Fruit fly (Drosophila melanogaster) whole organism, embryonic: ENCODE data around the gene Pex3.

Experiments
- Atf3 ChIP-seq: fragments of 200-800 bp; sonication (Bioruptor generic); optimal IDR thresholded peaks from 3 replicates; lab custom pipeline; 2016; ENCODE audit warnings: missing biosample characterization, missing genetic modification characterization
- BEAF-32 ChIP-seq: fragments of 200-800 bp; sonication (Bioruptor generic); optimal IDR thresholded peaks from 3 replicates; lab custom pipeline; 2017; ENCODE audit warnings: missing biosample characterization, missing genetic modification characterization, mild to moderate bottlenecking, moderate library complexity, missing genetic modification reagents
- Bgb ChIP-seq: fragments of 200-800 bp; sonication (Bioruptor generic); IDR thresholded peaks from 2 replicates; pipeline ENCODE4 v1.3.6; 2022; ENCODE audit warnings: missing biosample characterization, missing genetic modification characterization; ENCODE audit not compliant: partially characterized antibody
- CG11085 ChIP-seq: fragments of 200-800 bp; sonication (Bioruptor generic); IDR thresholded peaks from 2 replicates; pipeline ENCODE4 v1.3.6; 2022; ENCODE audit warnings: missing biosample characterization, missing genetic modification characterization
- CG11560 ChIP-seq: fragments of 200-800 bp; sonication (Bioruptor generic); IDR thresholded peaks from 3 replicates; pipeline ENCODE4 v1.3.6; 2022; ENCODE audit warnings: missing biosample characterization, missing genetic modification characterization
- CG12744 ChIP-seq: fragments of 200-800 bp; sonication (Bioruptor generic); optimal IDR thresholded peaks from 2 replicates; lab custom pipeline; 2016; ENCODE audit warnings: missing biosample characterization, missing genetic modification characterization
- CG13624 ChIP-seq: fragments of 200-800 bp; sonication (Bioruptor generic); optimal IDR thresholded peaks from 2 replicates; lab custom pipeline; 2016; ENCODE audit warnings: missing biosample characterization, missing genetic modification characterization
- CG13775 ChIP-seq: fragments of 200-800 bp; sonication (Bioruptor generic); optimal IDR thresholded peaks from 3 replicates; lab custom pipeline; 2017; ENCODE audit warnings: missing biosample characterization, mild to moderate bottlenecking, missing genetic modification characterization
- CG14050 ChIP-seq: fragments of 200-800 bp; sonication (Bioruptor generic); IDR thresholded peaks from 3 replicates; pipeline ENCODE4 v1.3.6; 2022; ENCODE audit warnings: missing biosample characterization, missing genetic modification characterization
- CG15479 ChIP-seq: fragments of 200-800 bp; sonication (Bioruptor generic); optimal IDR thresholded peaks from 3 replicates; lab custom pipeline; 2019; ENCODE audit warnings: missing biosample characterization, mild to moderate bottlenecking, missing genetic modification characterization, moderate library complexity
- CG15696 ChIP-seq: fragments of 200-800 bp; sonication (Bioruptor generic); optimal IDR thresholded peaks from 2 replicates; lab custom pipeline; 2019; ENCODE audit warnings: missing biosample characterization, mild to moderate bottlenecking, missing genetic modification characterization, moderate library complexity
- CG17802 ChIP-seq: fragments of 200-800 bp; sonication (Bioruptor generic); optimal IDR thresholded peaks from 2 replicates; lab custom pipeline; 2018; ENCODE audit warnings: missing biosample characterization, mild to moderate bottlenecking, missing genetic modification characterization, moderate library complexity
- CG2889 ChIP-seq: fragments of 200-800 bp; sonication (Bioruptor generic); IDR thresholded peaks from 3 replicates; pipeline ENCODE4 v1.3.6; 2022; ENCODE audit warnings: missing biosample characterization, missing genetic modification characterization
- CG30020 ChIP-seq: fragments of 200-800 bp; optimal IDR thresholded peaks from 2 replicates; lab custom pipeline; 2019; ENCODE audit warnings: missing biosample characterization, mild to moderate bottlenecking, missing genetic modification characterization, moderate library complexity
- CG32532 ChIP-seq: fragments of 200-800 bp; sonication (Bioruptor generic); IDR thresholded peaks from 2 replicates; pipeline ENCODE4 v1.3.6; 2022; ENCODE audit warnings: missing biosample characterization, missing genetic modification characterization
- CG3726 ChIP-seq: fragments of 200-800 bp; sonication (Bioruptor generic); IDR thresholded peaks from 3 replicates; pipeline ENCODE4, ENCODE4 v1.3.6; 2022; ENCODE audit warnings: missing biosample characterization, missing genetic modification characterization
- CG4282 ChIP-seq: fragments of 200-800 bp; sonication (Bioruptor generic); optimal IDR thresholded peaks from 2 replicates; lab custom pipeline; 2016; ENCODE audit warnings: missing biosample characterization, missing genetic modification characterization
- CG4617 ChIP-seq: fragments of 200-800 bp; sonication (Bioruptor generic); optimal IDR thresholded peaks from 3 replicates; lab custom pipeline; 2016; ENCODE audit warnings: missing biosample characterization, missing genetic modification characterization, borderline replicate concordance
- CG9727 ChIP-seq: fragments of 200-800 bp; sonication (Bioruptor generic); optimal IDR thresholded peaks from 3 replicates; lab custom pipeline; 2017; ENCODE audit warnings: missing biosample characterization, mild to moderate bottlenecking, missing genetic modification characterization
- CG9932 ChIP-seq: fragments of 200-800 bp; sonication (Bioruptor generic); IDR thresholded peaks from 2 replicates; pipeline ENCODE4 v1.3.6; 2022; ENCODE audit warnings: missing biosample characterization, missing genetic modification characterization
- Deaf1 ChIP-seq: fragments of 200-800 bp; optimal IDR thresholded peaks from 3 replicates; lab custom pipeline; 2019; ENCODE audit warnings: missing biosample characterization, mild to moderate bottlenecking, missing genetic modification characterization, moderate library complexity
- ERR ChIP-seq: fragments of 200-800 bp; sonication (Bioruptor generic); optimal IDR thresholded peaks from 2 replicates; lab custom pipeline; 2016; ENCODE audit warnings: missing biosample characterization, missing genetic modification characterization
- Ets65A ChIP-seq: fragments of 200-800 bp; sonication (Bioruptor generic); peaks from one replicate; lab custom pipeline; 2016; ENCODE audit warnings: missing biosample characterization, missing genetic modification characterization
- HHEX ChIP-seq: fragments of 200-800 bp; sonication (Bioruptor generic); optimal IDR thresholded peaks from 3 replicates; lab custom pipeline; 2017; ENCODE audit warnings: missing biosample characterization, mild to moderate bottlenecking, missing genetic modification characterization, missing genetic modification reagents
- HmgD ChIP-seq: fragments of 200-800 bp; sonication (Bioruptor generic); optimal IDR thresholded peaks from 3 replicates; lab custom pipeline; 2016; ENCODE audit warnings: missing biosample characterization, missing genetic modification characterization
- Med ChIP-seq: fragments of 200-800 bp; sonication (Bioruptor generic); peaks from one replicate; lab custom pipeline; 2016; ENCODE audit warnings: missing biosample characterization, missing genetic modification characterization, mild to moderate bottlenecking, inconsistent platforms, moderate library complexity
- NC2α ChIP-seq: fragments of 200-800 bp; sonication (Bioruptor generic); optimal IDR thresholded peaks from 2 replicates; lab custom pipeline; 2016; ENCODE audit warnings: missing biosample characterization, missing genetic modification characterization
- NfI ChIP-seq: fragments of 200-800 bp; sonication (Bioruptor generic); optimal IDR thresholded peaks from 3 replicates; lab custom pipeline; 2018; ENCODE audit warnings: missing biosample characterization, mild to moderate bottlenecking, missing genetic modification characterization, moderate library complexity
- Oaz ChIP-seq: fragments of 200-800 bp; sonication (Bioruptor generic); IDR thresholded peaks from 2 replicates; pipeline ENCODE4 v1.3.6; 2022; ENCODE audit warnings: missing biosample characterization, missing genetic modification characterization
- Usf ChIP-seq: fragments of 200-800 bp; sonication (Bioruptor generic); optimal IDR thresholded peaks from 2 replicates; lab custom pipeline; 2017; ENCODE audit warnings: missing genotype, missing biosample characterization, missing genetic modification characterization
- aop ChIP-seq: fragments of 200-800 bp; sonication (Bioruptor generic); IDR thresholded peaks from 2 replicates; pipeline ENCODE4 v1.3.6; 2022; ENCODE audit warnings: missing biosample characterization, missing genetic modification characterization
- cad ChIP-seq: fragments of >200 bp; optimal IDR thresholded peaks from 2 replicates; lab custom pipeline; 2017; ENCODE audit warnings: missing biosample characterization, missing genetic modification characterization
- cg ChIP-seq: fragments of 200-800 bp; sonication (Bioruptor generic); optimal IDR thresholded peaks from 3 replicates; lab custom pipeline; 2019; ENCODE audit warnings: missing biosample characterization, mild to moderate bottlenecking, missing genetic modification characterization, moderate library complexity
- chif ChIP-seq, 2 experiments: fragments of 200-800 bp; sonication (Bioruptor generic); optimal IDR thresholded peaks; 3 replicates each; lab custom pipeline; 2016; ENCODE audit warnings: missing biosample characterization in 2 of 2, missing genetic modification characterization in 2 of 2
- crc ChIP-seq: fragments of 200-800 bp; sonication (Bioruptor generic); optimal IDR thresholded peaks from 2 replicates; lab custom pipeline; 2016; ENCODE audit warnings: missing biosample characterization, missing genetic modification characterization
- dati ChIP-seq: fragments of 200-800 bp; sonication (Bioruptor generic); IDR thresholded peaks from 2 replicates; pipeline ENCODE4 v1.3.6; 2022; ENCODE audit warnings: missing biosample characterization, missing genetic modification characterization
- fd64A ChIP-seq: fragments of 200-800 bp; sonication (Bioruptor generic); optimal IDR thresholded peaks from 3 replicates; lab custom pipeline; 2018; ENCODE audit warnings: missing biosample characterization, mild to moderate bottlenecking, missing genetic modification characterization
- ham ChIP-seq: fragments of 200-800 bp; sonication (Bioruptor generic); IDR thresholded peaks from 2 replicates; pipeline ENCODE4 v1.3.6; 2022; ENCODE audit warnings: missing biosample characterization, missing genetic modification characterization
- lov ChIP-seq, 2 experiments: fragments of 200-800 bp in 1 of 2; fragments of >200 bp in 1 of 2; sonication (Bioruptor generic) in 1 of 2; IDR thresholded peaks in 1 of 2; optimal IDR thresholded peaks in 1 of 2; 2 replicates in 1 of 2; 3 replicates in 1 of 2; pipeline versions ENCODE4 v1.3.6 to Lab custom; 2017 to 2022; ENCODE audit warnings: missing biosample characterization in 1 of 2, missing genetic modification characterization in 1 of 2
- pb ChIP-seq: fragments of 200-800 bp; sonication (Bioruptor generic); optimal IDR thresholded peaks from 3 replicates; lab custom pipeline; 2016; ENCODE audit warnings: missing biosample characterization, missing genetic modification characterization
- row ChIP-seq: fragments of 200-800 bp; sonication (Bioruptor generic); IDR thresholded peaks from 3 replicates; pipeline ENCODE4 v1.3.6; 2022; ENCODE audit warnings: missing biosample characterization, missing genetic modification characterization
- sens ChIP-seq: fragments of 200-800 bp; sonication (Bioruptor generic); peaks from one replicate; lab custom pipeline; 2016; ENCODE audit warnings: missing biosample characterization, missing genetic modification characterization
- sim ChIP-seq: fragments of 200-800 bp; sonication (Bioruptor generic); IDR thresholded peaks from 2 replicates; pipeline ENCODE4 v1.3.6; 2022; ENCODE audit warnings: missing biosample characterization, missing genetic modification characterization
- slou ChIP-seq: fragments of 200-800 bp; sonication (Bioruptor generic); optimal IDR thresholded peaks from 3 replicates; lab custom pipeline; 2016; ENCODE audit warnings: missing biosample characterization, missing genetic modification characterization

Gene Pex3

DNA sequence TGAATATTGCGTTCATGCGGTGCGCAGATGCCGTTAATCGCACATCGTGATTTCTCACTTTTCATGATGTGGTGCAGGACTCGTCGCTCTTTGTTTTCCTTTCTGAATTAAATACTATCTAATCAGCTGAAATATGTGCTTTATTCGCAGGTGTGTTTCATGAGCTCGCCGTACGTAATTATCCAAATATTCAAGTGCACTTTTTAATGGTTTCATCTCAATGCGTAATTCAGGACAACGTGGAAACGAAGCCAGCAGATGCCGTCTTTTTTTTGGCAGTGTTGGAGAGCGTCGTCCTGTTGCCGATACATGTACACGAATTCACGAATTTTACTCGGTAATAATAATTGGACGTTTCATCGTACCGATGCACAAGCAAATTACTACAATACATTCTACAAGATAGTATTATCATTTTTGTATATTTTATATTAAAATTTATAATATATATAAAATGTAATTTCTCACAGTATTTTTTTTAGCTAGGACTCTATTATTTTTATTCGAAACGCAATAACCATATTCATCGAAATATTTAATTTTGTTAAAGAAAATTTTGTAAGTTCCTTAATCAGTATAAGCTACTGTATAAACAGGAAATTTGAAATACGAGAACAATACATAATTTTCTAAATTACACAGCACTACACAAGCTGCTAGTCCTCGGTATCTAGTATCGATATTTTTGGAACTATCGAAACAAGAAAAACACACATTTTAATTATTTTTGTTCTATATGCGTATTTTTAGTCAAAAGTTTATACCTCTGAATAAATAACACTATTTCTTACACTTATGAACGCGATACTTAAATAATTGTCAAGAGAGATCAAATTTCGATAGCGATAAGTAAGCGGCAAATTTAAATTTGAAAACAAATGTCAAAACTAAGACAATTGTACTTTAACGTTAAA, 7.2 kb upstream of the Pex3 start, which contains the start of gene CG12316 (continued):
- TF ChIP-seq CG15479 (GFP tag; lab: Kevin White, UChicago) (peak; percentile 30), CG9727 (peak; percentile 96), dati (GFP tag; lab: Robert Waterston, UW) (peak; percentile 55), BEAF-32 (GFP tag; lab: Kevin White, UChicago) (peak; percentile 78), CG4282 (GFP tag; lab: Kevin White, UChicago) (peak; percentile 72), CG17802 (tag; lab: Kevin White, UChicago) (peak; percentile 77), ERR (GFP tag; lab: Kevin White, UChicago) (peak; percentile 87)

dm6 chr3L:15137790-15138189, 6.4 kb upstream of the Pex3 start:
- TF ChIP-seq Med (GFP tag; lab: Kevin White, UChicago) (peak; percentile 27), Ets65A (GFP tag; lab: Kevin White, UChicago) (no peak), sens (GFP tag; lab: Kevin White, UChicago) (peak; percentile 65)

DNA sequence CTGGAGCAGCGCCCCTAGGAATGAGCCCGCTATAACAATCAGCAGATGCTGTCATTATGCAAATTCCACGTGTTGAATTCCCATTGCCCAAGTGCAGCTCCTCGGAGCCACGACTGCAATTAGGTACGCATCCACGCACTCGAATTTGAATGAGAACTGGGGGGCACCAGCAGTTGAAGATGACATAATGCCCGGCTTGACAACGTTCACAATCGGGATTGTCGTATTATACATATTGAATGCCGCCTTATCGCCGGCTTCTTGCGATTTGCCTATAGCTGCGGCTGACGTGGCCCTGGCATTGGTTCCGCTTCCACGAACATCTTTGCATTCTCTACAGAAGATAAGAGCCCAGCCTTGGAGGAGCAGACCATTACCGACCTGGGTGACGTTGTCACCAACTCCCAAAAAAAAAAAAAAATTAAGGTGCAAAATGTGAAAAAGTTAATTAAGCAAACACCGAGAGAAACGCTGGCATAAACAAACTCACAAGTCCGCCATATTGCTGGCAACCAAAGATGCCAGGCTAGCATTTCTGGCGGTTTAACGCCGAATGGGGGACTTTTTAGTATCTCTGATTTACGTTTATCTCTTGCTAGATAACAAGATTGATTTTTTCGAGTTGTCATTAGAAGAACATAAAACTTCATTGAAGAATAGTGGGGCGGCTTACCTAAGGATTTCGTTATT, 3.7 kb upstream of the Pex3 start:
- TF ChIP-seq CG2889 (GFP tag; lab: Robert Waterston, UW) (no peak), NC2α (no peak), CG15696 (tag; lab: Kevin White, UChicago) (no peak), HmgD (GFP tag; lab: Kevin White, UChicago) (no peak), cg (GFP tag; lab: Kevin White, UChicago) (no peak), Atf3 (GFP tag; lab: Kevin White, UChicago) (no peak), HHEX (no peak), Ets65A (GFP tag; lab: Kevin White, UChicago) (no peak), sim (GFP tag; lab: Robert Waterston, UW) (0 out of 2 replicates have a peak, but pooled peaks have one; percentile 15), CG30020 (tag; lab: Kevin White, UChicago) (no peak), CG14050 (GFP tag; lab: Robert Waterston, UW) (no peak), Med (GFP tag; lab: Kevin White, UChicago) (peak; percentile 76), row (peak; percentile 31), chif (GFP tag; optimal IDR thresholded peaks at IDR 0.05; lab: Kevin White, UChicago) (no peak), CG12744 (no peak), pb (no peak), Deaf1 (tag; lab: Kevin White, UChicago) (no peak), CG3726 (GFP tag; lab: Robert Waterston, UW) (no peak), CG11085 (GFP tag; lab: Robert Waterston, UW) (no peak), fd64A (no peak), Oaz (GFP tag; lab: Robert Waterston, UW) (no peak), ham (GFP tag; lab: Robert Waterston, UW) (no peak), slou (GFP tag; lab: Kevin White, UChicago) (no peak), CG4617 (GFP tag; lab: Kevin White, UChicago) (no peak), cad (GFP tag; lab: Kevin White, UChicago) (peak; percentile 25), CG32532 (GFP tag; lab: Robert Waterston, UW) (no peak), crc (GFP tag; lab: Kevin White, UChicago) (no peak), NfI (GFP tag; lab: Kevin White, UChicago) (no peak), lov (optimal IDR thresholded peaks at IDR 0.05; lab: Kevin White, UChicago) (no peak), lov (GFP tag; IDR thresholded peaks at IDR 0.05; lab: Robert Waterston, UW) (no peak), CG9932 (GFP tag; lab: Robert Waterston, UW) (peak; percentile 46; the same call in 1 of the 2 replicates), aop (GFP tag; lab: Robert Waterston, UW) (no peak), CG13624 (GFP tag; lab: Kevin White, UChicago) (no peak), Bgb (GFP tag; lab: Robert Waterston, UW) (no peak), CG13775 (no peak), CG11560 (tag; lab: Robert Waterston, UW) (peak; percentile 47; the same call in 1 of the 3 replicates), Usf (no peak)
